Fruit fly (Drosophila melanogaster): Measurements from ENCODE around the gene CG43390.

dm6 chr3L:11552996-11553671, 26.6 kb downstream of the CG43390 start:
- TF ChIP-seq lola (GFP tag; optimal IDR thresholded peaks at IDR 0.05), result no peak
- peak; percentile 34 for TF ChIP-seq Abd-B (GFP tag; optimal IDR thresholded peaks at IDR 0.05)
- peak in 1 of 2 experiments; percentile 3 for TF ChIP-seq foxo (GFP tag; optimal IDR thresholded peaks at IDR 0.05)
